Fruit fly (Drosophila melanogaster) whole organism, prepupa: Measurements from ENCODE around the gene CG10140.
A peak's percentile ranks its signal among the peaks of the same experiment; 100 is the strongest.

Experiments
- Blimp-1 ChIP-seq: fragments of 200-800 bp; sonication (Bioruptor generic); optimal IDR thresholded peaks from 3 replicates; lab custom pipeline; 2017; ENCODE audit warnings: missing biosample characterization, missing genetic modification characterization, mild to moderate bottlenecking, moderate library complexity, missing genetic modification reagents
- CG10631 ChIP-seq: fragments of 200-800 bp; sonication (Bioruptor generic); optimal IDR thresholded peaks from 2 replicates; lab custom pipeline; 2016; ENCODE audit warnings: missing biosample characterization, missing genetic modification characterization
- CG11902 ChIP-seq: fragments of 200-800 bp; sonication (Bioruptor generic); optimal IDR thresholded peaks from 3 replicates; lab custom pipeline; 2016; ENCODE audit warnings: missing biosample characterization, missing genetic modification characterization
- CG15336 ChIP-seq: fragments of 200-800 bp; sonication (Bioruptor generic); IDR thresholded peaks from 2 replicates; pipeline ENCODE4 v1.3.6; 2022; ENCODE audit warnings: missing biosample characterization, missing genetic modification characterization
- CG16779 ChIP-seq: fragments of 200-800 bp; sonication (Bioruptor generic); optimal IDR thresholded peaks from 3 replicates; lab custom pipeline; 2017; ENCODE audit warnings: missing biosample characterization, mild to moderate bottlenecking, missing genetic modification characterization
- CG31627 ChIP-seq: fragments of 200-800 bp; sonication (Bioruptor generic); optimal IDR thresholded peaks from 3 replicates; lab custom pipeline; 2016; ENCODE audit warnings: missing biosample characterization, missing genetic modification characterization
- CG32006 ChIP-seq: fragments of 200-800 bp; sonication (Bioruptor generic); optimal IDR thresholded peaks from 3 replicates; lab custom pipeline; 2017; ENCODE audit warnings: missing biosample characterization, mild to moderate bottlenecking, missing genetic modification characterization
- CG6163 ChIP-seq: fragments of 200-800 bp; sonication (Bioruptor generic); IDR thresholded peaks from 3 replicates; pipeline ENCODE4 v1.3.6; 2022; ENCODE audit warnings: missing biosample characterization, missing genetic modification characterization
- CG6854 ChIP-seq: fragments of 200-800 bp; sonication (Bioruptor generic); optimal IDR thresholded peaks from 2 replicates; lab custom pipeline; 2017; ENCODE audit warnings: missing biosample characterization, mild to moderate bottlenecking, missing genetic modification characterization
- CG8119 ChIP-seq: fragments of 200-800 bp; sonication (Bioruptor generic); IDR thresholded peaks from 3 replicates; pipeline ENCODE4 v1.3.6; 2022; ENCODE audit warnings: missing biosample characterization, missing genetic modification characterization
- CG8319 ChIP-seq: fragments of 200-800 bp; sonication (Bioruptor generic); optimal IDR thresholded peaks from 3 replicates; lab custom pipeline; 2016; ENCODE audit warnings: missing biosample characterization, missing genetic modification characterization
- CG8632 ChIP-seq: fragments of 200-800 bp; sonication (Bioruptor generic); optimal IDR thresholded peaks from 3 replicates; lab custom pipeline; 2016; ENCODE audit warnings: missing biosample characterization, missing genetic modification characterization
- Eip75B ChIP-seq: fragments of 200-800 bp; sonication (Bioruptor generic); optimal IDR thresholded peaks from 3 replicates; lab custom pipeline; 2016; ENCODE audit warnings: missing biosample characterization, missing genetic modification characterization
- Eip78C ChIP-seq: fragments of 200-800 bp; sonication (Bioruptor generic); peaks from one replicate; lab custom pipeline; 2016; ENCODE audit warnings: missing biosample characterization, missing genetic modification characterization
- Ets21C ChIP-seq: fragments of 200-800 bp; sonication (Bioruptor generic); optimal IDR thresholded peaks from 3 replicates; lab custom pipeline; 2016; ENCODE audit warnings: missing biosample characterization, missing genetic modification characterization
- Ets96B ChIP-seq: fragments of 200-800 bp; optimal IDR thresholded peaks from 2 replicates; lab custom pipeline; 2019; ENCODE audit warnings: missing biosample characterization, mild to moderate bottlenecking, missing genetic modification characterization, moderate library complexity
- Gug ChIP-seq: fragments of 200-800 bp; sonication (Bioruptor generic); IDR thresholded peaks from 2 replicates; pipeline ENCODE4 v1.3.6; 2022; ENCODE audit warnings: missing biosample characterization, missing genetic modification characterization
- Hr38 ChIP-seq: sonication (Bioruptor generic); optimal IDR thresholded peaks from 2 replicates; lab custom pipeline; 2016; ENCODE audit warnings: missing biosample characterization, missing genetic modification characterization
- Hr39 ChIP-seq: fragments of 200-800 bp; sonication (Bioruptor generic); optimal IDR thresholded peaks from 2 replicates; lab custom pipeline; 2016; ENCODE audit warnings: missing biosample characterization, missing genetic modification characterization
- Hr4 ChIP-seq: fragments of 200-800 bp; sonication (Bioruptor generic); optimal IDR thresholded peaks from 3 replicates; lab custom pipeline; 2016; ENCODE audit warnings: missing biosample characterization, missing genetic modification characterization
- Lpt ChIP-seq: fragments of 200-800 bp; sonication (Bioruptor generic); optimal IDR thresholded peaks from 3 replicates; lab custom pipeline; 2016; ENCODE audit warnings: missing biosample characterization, missing genetic modification characterization
- Met ChIP-seq: fragments of 200-800 bp; sonication (Bioruptor generic); optimal IDR thresholded peaks from 3 replicates; lab custom pipeline; 2016; ENCODE audit warnings: missing biosample characterization, missing genetic modification characterization
- OdsH ChIP-seq: fragments of 200-800 bp; sonication (Bioruptor generic); optimal IDR thresholded peaks from 3 replicates; lab custom pipeline; 2016; ENCODE audit warnings: missing biosample characterization, missing genetic modification characterization
- Smox ChIP-seq: fragments of 200-800 bp; sonication (Bioruptor generic); optimal IDR thresholded peaks from 3 replicates; lab custom pipeline; 2016; ENCODE audit warnings: missing biosample characterization, missing genetic modification characterization
- Sox102F ChIP-seq: fragments of 200-800 bp; sonication (Bioruptor generic); optimal IDR thresholded peaks from 2 replicates; lab custom pipeline; 2016; ENCODE audit warnings: missing biosample characterization, mild to moderate bottlenecking, missing genetic modification characterization
- Sox14 ChIP-seq: fragments of 200-800 bp; sonication (Bioruptor generic); optimal IDR thresholded peaks from 3 replicates; lab custom pipeline; 2016; ENCODE audit warnings: missing biosample characterization, missing genetic modification characterization
- Sox15 ChIP-seq: fragments of 200-800 bp; sonication (Bioruptor generic); optimal IDR thresholded peaks from 3 replicates; lab custom pipeline; 2016; ENCODE audit warnings: missing biosample characterization, missing genetic modification characterization
- achi ChIP-seq: fragments of 200-800 bp; sonication (Bioruptor generic); optimal IDR thresholded peaks from 3 replicates; lab custom pipeline; 2016; ENCODE audit warnings: missing biosample characterization, missing genetic modification characterization
- acj6 ChIP-seq: fragments of 200-800 bp; sonication (Bioruptor generic); optimal IDR thresholded peaks from 3 replicates; lab custom pipeline; 2016; ENCODE audit warnings: missing biosample characterization, missing genetic modification characterization
- cyc ChIP-seq: fragments of 200-800 bp; sonication (Bioruptor generic); optimal IDR thresholded peaks from 3 replicates; lab custom pipeline; 2016; ENCODE audit warnings: missing biosample characterization, missing genetic modification characterization
- dac ChIP-seq: fragments of 200-800 bp; sonication (Bioruptor generic); optimal IDR thresholded peaks from 2 replicates; lab custom pipeline; 2017; ENCODE audit warnings: missing biosample characterization, mild to moderate bottlenecking, missing genetic modification characterization
- dsx ChIP-seq: fragments of 200-800 bp; optimal IDR thresholded peaks from 3 replicates; lab custom pipeline; 2019; ENCODE audit warnings: missing biosample characterization, mild to moderate bottlenecking, missing genetic modification characterization, moderate library complexity; ENCODE audit not compliant: poor library complexity, severe bottlenecking
- eg ChIP-seq: fragments of 200-800 bp; sonication (Bioruptor generic); IDR thresholded peaks from 3 replicates; pipeline ENCODE4 v1.3.6; 2022; ENCODE audit warnings: missing biosample characterization, missing genetic modification characterization
- esn ChIP-seq: fragments of 200-800 bp; sonication (Bioruptor generic); optimal IDR thresholded peaks from 2 replicates; lab custom pipeline; 2016; ENCODE audit warnings: missing biosample characterization, mild to moderate bottlenecking, missing genetic modification characterization, moderate library complexity
- fd59A ChIP-seq: fragments of 200-800 bp; sonication (Bioruptor generic); optimal IDR thresholded peaks from 2 replicates; lab custom pipeline; 2017; ENCODE audit warnings: missing biosample characterization, mild to moderate bottlenecking, missing genetic modification characterization, missing genetic modification reagents
- fkh ChIP-seq: fragments of 200-800 bp; sonication (Bioruptor generic); optimal IDR thresholded peaks from 3 replicates; lab custom pipeline; 2017; ENCODE audit warnings: missing biosample characterization, mild to moderate bottlenecking, missing genetic modification characterization, moderate library complexity
- lz ChIP-seq: fragments of 200-800 bp; sonication (Bioruptor generic); optimal IDR thresholded peaks from 3 replicates; lab custom pipeline; 2016; ENCODE audit warnings: missing biosample characterization, missing genetic modification characterization
- net ChIP-seq: fragments of 200-800 bp; sonication (Bioruptor generic); optimal IDR thresholded peaks from 3 replicates; lab custom pipeline; 2016; ENCODE audit warnings: missing biosample characterization, missing genetic modification characterization
- ss ChIP-seq, 2 experiments: fragments of 200-800 bp; sonication (Bioruptor generic); optimal IDR thresholded peaks; 2 replicates in 1 of 2; 3 replicates in 1 of 2; lab custom pipeline; 2017 to 2018; ENCODE audit warnings: mild to moderate bottlenecking in 2 of 2, missing biosample characterization in 2 of 2, missing genetic modification characterization in 2 of 2, moderate library complexity in 1 of 2
- svp ChIP-seq: fragments of 200-800 bp; sonication (Bioruptor generic); peaks from one replicate; lab custom pipeline; 2016; ENCODE audit warnings: missing biosample characterization, missing genetic modification characterization
- topi ChIP-seq: fragments of 200-800 bp; sonication (Bioruptor generic); optimal IDR thresholded peaks from 3 replicates; lab custom pipeline; 2016; ENCODE audit warnings: missing biosample characterization, missing genetic modification characterization
- vri ChIP-seq: fragments of 200-800 bp; sonication (Bioruptor generic); optimal IDR thresholded peaks from 3 replicates; lab custom pipeline; 2016; ENCODE audit warnings: missing biosample characterization, mild to moderate bottlenecking, missing genetic modification characterization

CG10140 gene

DNA sequence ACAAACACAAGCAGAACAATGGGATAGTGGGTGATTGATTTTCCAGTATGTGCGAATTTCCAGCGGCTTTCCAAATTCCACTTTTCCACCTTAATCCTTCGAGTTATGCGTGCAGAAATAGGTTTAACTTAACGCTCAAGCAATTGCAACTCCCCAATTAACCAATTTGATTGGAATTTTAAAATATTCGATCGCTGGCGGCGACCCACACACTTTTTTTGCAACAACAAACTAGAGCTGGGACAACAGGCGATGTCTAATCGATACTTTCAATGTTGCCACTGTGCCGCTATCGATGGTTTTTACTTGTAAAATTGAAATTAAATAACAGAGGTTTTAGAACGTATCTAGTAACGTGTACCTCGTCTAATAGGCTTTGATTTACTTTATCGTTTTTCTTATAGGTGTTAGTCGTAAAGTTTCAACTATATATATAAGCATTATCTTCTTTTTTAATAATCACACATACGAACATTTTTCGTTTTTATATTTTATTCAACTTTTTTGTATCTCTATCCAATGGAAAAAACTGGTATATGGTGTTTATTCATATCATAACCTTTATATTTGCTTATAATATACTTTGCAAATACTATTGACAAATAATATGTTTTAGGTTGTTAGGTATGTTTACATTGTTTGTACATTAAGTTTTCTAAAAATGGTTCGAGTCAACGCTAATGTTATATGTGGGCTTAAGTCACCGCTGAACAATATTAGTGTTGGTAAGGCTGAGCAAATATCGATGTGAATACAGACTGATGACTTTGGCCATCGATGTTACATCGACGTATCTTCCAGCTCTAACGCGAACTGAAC, 46.0 kb upstream of the CG10140 start, which contains the start of the genes Abp1 and Tgi:
TSS of gene Abp1 (minus strand) at position 240 of the 819 bp plus-strand sequence.
TSS of gene Tgi (plus strand) at position 757 of the 819 bp plus-strand sequence.
- TF ChIP-seq esn (GFP tag; lab: Kevin White, UChicago) (peak; percentile 2), lz (GFP tag; lab: Kevin White, UChicago) (peak; percentile 3), CG32006 (no peak), Sox102F (GFP tag; lab: Kevin White, UChicago) (no peak), fkh (peak; percentile 75), CG31627 (GFP tag; lab: Kevin White, UChicago) (peak; percentile 4), Eip78C (GFP tag; lab: Kevin White, UChicago) (peak; percentile 64), Sox14 (GFP tag; lab: Kevin White, UChicago) (peak; percentile 57), Hr38 (no peak), svp (peak; percentile 29), fd59A (GFP tag; lab: Kevin White, UChicago) (no peak), Gug (GFP tag; lab: Robert Waterston, UW) (no peak), Ets21C (no peak), cyc (GFP tag; lab: Kevin White, UChicago) (no peak), Hr4 (no peak), acj6 (GFP tag; lab: Kevin White, UChicago) (no peak), Met (GFP tag; lab: Kevin White, UChicago) (no peak), ss (GFP tag; optimal IDR thresholded peaks at IDR 0.05; lab: Kevin White, UChicago) (no peak), CG8119 (GFP tag; lab: Robert Waterston, UW) (no peak), CG15336 (GFP tag; lab: Robert Waterston, UW) (no peak), CG10631 (GFP tag; lab: Kevin White, UChicago) (no peak), Sox15 (no peak), CG6854 (GFP tag; lab: Kevin White, UChicago) (peak; percentile 34), Blimp-1 (GFP tag; lab: Kevin White, UChicago) (no peak), CG8319 (GFP tag; lab: Kevin White, UChicago) (no peak), Hr39 (peak; percentile 4), OdsH (GFP tag; lab: Kevin White, UChicago) (no peak)

DNA sequence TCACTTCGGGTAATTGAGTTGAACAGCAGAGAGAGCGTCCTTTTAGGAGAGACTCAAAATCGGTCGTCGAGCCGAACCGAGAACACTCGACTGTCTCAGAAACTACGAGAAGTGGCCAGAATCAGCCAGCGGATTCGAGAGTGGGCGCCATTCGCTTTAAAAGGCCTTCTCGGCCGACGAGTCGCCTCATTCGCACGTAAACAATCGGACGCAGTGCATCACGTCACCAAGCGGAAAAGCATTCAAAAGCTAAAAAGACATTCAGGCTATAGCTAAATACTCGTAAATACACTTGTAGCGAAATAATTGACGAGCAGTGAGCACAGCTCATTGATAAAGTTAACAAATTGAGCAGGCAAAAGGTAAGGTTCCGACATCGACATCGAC, 40.0 kb upstream of the CG10140 start:
- TF ChIP-seq Ets21C, result no peak
- peak; percentile 38 for TF ChIP-seq esn (GFP tag; lab: Kevin White, UChicago)
- no peak for TF ChIP-seq CG8632 (GFP tag; lab: Kevin White, UChicago)
- no peak for TF ChIP-seq Smox (GFP tag; lab: Kevin White, UChicago)
- TF ChIP-seq CG11902 (GFP tag; lab: Kevin White, UChicago), result no peak
- no peak for TF ChIP-seq Hr4
- TF ChIP-seq Met (GFP tag; lab: Kevin White, UChicago), result no peak
- no peak for TF ChIP-seq achi (GFP tag; lab: Kevin White, UChicago)
- no peak for TF ChIP-seq vri (GFP tag; lab: Kevin White, UChicago)
- no peak for TF ChIP-seq dac
- no peak for TF ChIP-seq CG16779
- no peak for TF ChIP-seq CG8119 (GFP tag; lab: Robert Waterston, UW)
- no peak for TF ChIP-seq eg (GFP tag; lab: Robert Waterston, UW)
- peak in 1 of 2 experiments; percentile 38 for TF ChIP-seq ss (GFP tag; optimal IDR thresholded peaks at IDR 0.05; lab: Kevin White, UChicago)
- TF ChIP-seq net (GFP tag; lab: Kevin White, UChicago), result no peak
- TF ChIP-seq CG6163 (GFP tag; lab: Robert Waterston, UW), result no peak
- TF ChIP-seq Eip75B, result no peak
- TF ChIP-seq Blimp-1 (GFP tag; lab: Kevin White, UChicago), result no peak
- peak; percentile 13; the same call in 1 of the 2 replicates for TF ChIP-seq CG15336 (GFP tag; lab: Robert Waterston, UW)
- TF ChIP-seq Ets96B (tag; lab: Kevin White, UChicago), result no peak
- no peak for TF ChIP-seq dsx
- no peak for TF ChIP-seq CG8319 (GFP tag; lab: Kevin White, UChicago)
- no peak for TF ChIP-seq Lpt (GFP tag; lab: Kevin White, UChicago)
- TF ChIP-seq topi (GFP tag; lab: Kevin White, UChicago), result no peak
- TF ChIP-seq CG6854 (GFP tag; lab: Kevin White, UChicago), result no peak
- no peak for TF ChIP-seq Sox14 (GFP tag; lab: Kevin White, UChicago)
